Fruit fly (Drosophila melanogaster) whole organism, adult: ENCODE results near the gene CG11902.

ENCODE experiments used
- CG11617 ChIP-seq: fragments of 200-800 bp; sonication (Bioruptor generic); optimal IDR thresholded peaks from 2 replicates; lab custom pipeline; 2017; ENCODE audit warnings: mild to moderate bottlenecking, missing biosample characterization, missing genetic modification reagents, missing genetic modification characterization
- CG12768 ChIP-seq: fragments of 200-800 bp; sonication (Bioruptor generic); optimal IDR thresholded peaks from 2 replicates; lab custom pipeline; 2017; ENCODE audit warnings: missing biosample characterization, missing genetic modification characterization, mild to moderate bottlenecking, moderate library complexity, missing genetic modification reagents
- CG7045 ChIP-seq: fragments of 200-800 bp; sonication (Bioruptor generic); optimal IDR thresholded peaks from 2 replicates; lab custom pipeline; 2017; ENCODE audit warnings: missing biosample characterization, mild to moderate bottlenecking, missing genetic modification characterization
- CG7101 ChIP-seq: fragments of 200-800 bp; sonication (Bioruptor generic); optimal IDR thresholded peaks from 2 replicates; lab custom pipeline; 2018; ENCODE audit warnings: missing biosample characterization, mild to moderate bottlenecking, missing genetic modification characterization, moderate library complexity
- Crg-1 ChIP-seq: fragments of 200-800 bp; sonication (Bioruptor generic); optimal IDR thresholded peaks from 2 replicates; lab custom pipeline; 2016; ENCODE audit warnings: missing biosample characterization, missing genetic modification characterization
- cnc ChIP-seq, 2 experiments: fragments of >200 bp; optimal IDR thresholded peaks; 2 replicates each; lab custom pipeline; 2017
- ovo ChIP-seq: fragments of 200-800 bp; sonication (Bioruptor generic); optimal IDR thresholded peaks from 2 replicates; lab custom pipeline; 2016; ENCODE audit warnings: missing biosample characterization, missing genetic modification characterization
- pad ChIP-seq: fragments of 200-800 bp; sonication (Bioruptor generic); optimal IDR thresholded peaks from 3 replicates; lab custom pipeline; 2017; ENCODE audit warnings: missing biosample characterization, missing genetic modification characterization, mild to moderate bottlenecking, moderate library complexity, missing genetic modification reagents

dm6 chr3R:25310843-25311242 is 24.2 kb upstream of the CG11902 start, which contains the start of gene CG31099:
- TF ChIP-seq CG11617 (GFP tag; lab: Kevin White, UChicago) = no peak
- TF ChIP-seq pad (GFP tag; lab: Kevin White, UChicago) = no peak
- TF ChIP-seq CG7101 (tag; lab: Kevin White, UChicago) = no peak
- TF ChIP-seq cnc (optimal IDR thresholded peaks at IDR 0.05; lab: Kevin White, UChicago) = no peak
- no peak for TF ChIP-seq CG12768 (GFP tag; lab: Kevin White, UChicago)
- TF ChIP-seq CG7045 (GFP tag; lab: Kevin White, UChicago) = no peak
- TF ChIP-seq Crg-1 (GFP tag; lab: Kevin White, UChicago) = no peak
- TF ChIP-seq ovo (GFP tag; lab: Kevin White, UChicago) = no peak
